Worm (Caenorhabditis elegans) whole organism, L1 larva: ENCODE measurements around the gene ZK666.14.

Source experiments
- ama-1 ChIP-seq: fragments of 150-350 bp; optimal IDR thresholded peaks from 2 replicates; lab custom pipeline; 2014
- efl-1 ChIP-seq, 4 experiments: fragments of 150-350 bp; optimal IDR thresholded peaks in 3 of 4; peaks in 1 of 4; 1 replicate in 1 of 4; 2 replicates in 3 of 4; lab custom pipeline; 2014; ENCODE audit warnings: missing biosample characterization in 2 of 4, missing genetic modification characterization in 2 of 4, missing genetic modification reagents in 2 of 4
- fkh-4 ChIP-seq: sonication (generic microtip); optimal IDR thresholded peaks from 2 replicates; lab custom pipeline; 2016; ENCODE audit warnings: missing compliant biosample characterization, missing genetic modification characterization, borderline replicate concordance
- grh-1 ChIP-seq: fragments of 200-800 bp; sonication (Bioruptor generic); IDR thresholded peaks from 2 replicates; pipeline ENCODE4 v1.3.6; 2022; ENCODE audit warnings: missing genetic modification reagents, missing genetic modification characterization, missing compliant biosample characterization
- hlh-17 ChIP-seq: fragments of 200-800 bp; sonication (Bioruptor generic); optimal IDR thresholded peaks from 2 replicates; lab custom pipeline; 2018; ENCODE audit warnings: missing genetic modification characterization, mild to moderate bottlenecking, missing compliant biosample characterization, moderate library complexity, borderline replicate concordance
- hpl-2 ChIP-seq: fragments of 150-350 bp; optimal IDR thresholded peaks from 2 replicates; lab custom pipeline; 2014; ENCODE audit warnings: missing biosample characterization, missing genetic modification reagents, missing genetic modification characterization
- nhr-11 ChIP-seq: fragments of 150-350 bp; optimal IDR thresholded peaks from 2 replicates; lab custom pipeline; 2014; ENCODE audit warnings: missing biosample characterization, missing genetic modification characterization
- nhr-77 ChIP-seq: fragments of 150-350 bp; optimal IDR thresholded peaks from 2 replicates; lab custom pipeline; 2014; ENCODE audit warnings: missing biosample characterization, missing genetic modification characterization
- nhr-90 ChIP-seq: sonication (generic microtip); optimal IDR thresholded peaks from 2 replicates; lab custom pipeline; 2016; ENCODE audit warnings: mild to moderate bottlenecking, missing genetic modification characterization, missing compliant biosample characterization; ENCODE audit not compliant: poor library complexity
- pqm-1 ChIP-seq: sonication (generic microtip); optimal IDR thresholded peaks from 3 replicates; lab custom pipeline; 2017; ENCODE audit warnings: missing biosample characterization, missing genetic modification characterization
- sptf-1 ChIP-seq: fragments of 150-350 bp; optimal IDR thresholded peaks from 2 replicates; lab custom pipeline; 2014; ENCODE audit warnings: missing biosample characterization, missing genetic modification characterization
- swsn-7 ChIP-seq: sonication (generic microtip); optimal IDR thresholded peaks from 2 replicates; lab custom pipeline; 2016; ENCODE audit warnings: missing genetic modification characterization, missing compliant biosample characterization
- zag-1 ChIP-seq: fragments of 150-350 bp; optimal IDR thresholded peaks from 2 replicates; lab custom pipeline; 2014; ENCODE audit warnings: missing biosample characterization, missing genetic modification characterization

DNA sequence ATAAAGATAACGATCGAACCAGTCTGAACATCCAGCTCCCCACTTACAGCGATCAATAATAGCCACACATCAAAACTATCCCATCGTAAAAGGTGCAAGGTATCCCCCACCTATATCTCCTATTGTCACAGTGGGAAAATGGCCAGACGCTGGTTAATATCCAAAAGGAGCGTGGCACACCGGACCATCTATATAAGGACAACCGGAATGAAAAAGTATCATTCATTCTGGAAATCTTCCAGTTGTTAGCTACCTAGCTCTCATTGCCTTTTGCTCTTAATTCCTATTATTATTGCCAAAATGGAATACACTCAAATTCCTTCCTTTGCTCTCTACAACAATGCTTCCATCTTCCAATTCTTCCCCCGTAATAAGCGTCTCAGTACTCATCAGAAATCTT is 17.6 kb upstream of the ZK666.14 start, which contains the start of gene ZK666.4:
- no peak for TF ChIP-seq pqm-1 (tag; lab: Kevin White, UChicago)
- TF ChIP-seq efl-1 (optimal IDR thresholded peaks at IDR 0.05; lab: Kevin White, UChicago), result no peak
- TF ChIP-seq efl-1 (GFP tag; optimal IDR thresholded peaks at IDR 0.05 in 1 of 2; lab: Kevin White, UChicago), result no peak
- no peak for TF ChIP-seq ama-1 (lab: Kevin White, UChicago)
- no peak for TF ChIP-seq hlh-17 (GFP tag; lab: Kevin White, UChicago)
- TF ChIP-seq zag-1 (tag; lab: Kevin White, UChicago), result no peak
- TF ChIP-seq hpl-2 (GFP tag; lab: Kevin White, UChicago), result no peak
- TF ChIP-seq swsn-7, result no peak
- no peak for TF ChIP-seq nhr-77
- no peak for TF ChIP-seq grh-1
- TF ChIP-seq sptf-1 (tag; lab: Kevin White, UChicago), result no peak
- no peak for TF ChIP-seq fkh-4 (tag; lab: Kevin White, UChicago)
- no peak for TF ChIP-seq nhr-90 (tag; lab: Kevin White, UChicago)
- TF ChIP-seq nhr-11 (tag; lab: Kevin White, UChicago), result no peak
